Fruit fly (Drosophila melanogaster): Measurements from ENCODE around the gene Polr3D.

The Polr3D gene

dm6 chr3L:18109459-18109863, at the start of gene Polr3D, which contains the start of gene mus304:
Gene Polr3D (minus strand): TSS chr3L:18109574.
Gene mus304 (plus strand): TSS chr3L:18109814.
- TF ChIP-seq rn (GFP tag; IDR thresholded peaks at IDR 0.05) (0 out of 2 replicates have a peak, but pooled peaks have one; percentile 12), CG15710 (tag; optimal IDR thresholded peaks at IDR 0.05) (peak; percentile 14), CG32121 (GFP tag; IDR thresholded peaks at IDR 0.05) (0 out of 2 replicates have a peak, but pooled peaks have one; percentile 29), Snoo (tag; optimal IDR thresholded peaks at IDR 0.05) (no peak), CG9948 (tag; optimal IDR thresholded peaks at IDR 0.05) (no peak), CG8301 (tag; optimal IDR thresholded peaks at IDR 0.05) (no peak), EcR (GFP tag; optimal IDR thresholded peaks at IDR 0.05) (no peak), CG4496 (GFP tag; IDR thresholded peaks at IDR 0.05) (no peak), CG8159 (tag; optimal IDR thresholded peaks at IDR 0.05) (peak; percentile 20)

- TF ChIP-seq CG10348 (GFP tag; IDR thresholded peaks at IDR 0.05): no peak
- TF ChIP-seq fd96Ca (GFP tag; IDR thresholded peaks at IDR 0.05): 0 out of 3 replicates have a peak, but pooled peaks have one; percentile 35
- TF ChIP-seq rn (GFP tag; IDR thresholded peaks at IDR 0.05): no peak
- TF ChIP-seq CG13204 (GFP tag; optimal IDR thresholded peaks at IDR 0.05): no peak
- TF ChIP-seq Pif1A (GFP tag; optimal IDR thresholded peaks at IDR 0.05): no peak
- no peak for TF ChIP-seq CG9948 (tag; optimal IDR thresholded peaks at IDR 0.05)
- TF ChIP-seq Snoo (tag; optimal IDR thresholded peaks at IDR 0.05): no peak
- no peak for TF ChIP-seq CG32121 (GFP tag; IDR thresholded peaks at IDR 0.05)
- no peak for TF ChIP-seq CG8159 (tag; optimal IDR thresholded peaks at IDR 0.05)
- TF ChIP-seq CG8301 (tag; optimal IDR thresholded peaks at IDR 0.05): no peak
- TF ChIP-seq Pif1B (GFP tag; optimal IDR thresholded peaks at IDR 0.05): no peak
- TF ChIP-seq gl (tag; optimal IDR thresholded peaks at IDR 0.05): no peak
- TF ChIP-seq Ets98B (GFP tag; IDR thresholded peaks at IDR 0.05): 0 out of 2 replicates have a peak, but pooled peaks have one; percentile 28
- no peak for TF ChIP-seq CG34367 (tag; optimal IDR thresholded peaks at IDR 0.05)
- TF ChIP-seq CG4496 (GFP tag; IDR thresholded peaks at IDR 0.05): peak; percentile 73
- no peak for TF ChIP-seq CG12605 (GFP tag; IDR thresholded peaks at IDR 0.05)
Measured at dm6 chr3L:18154140-18154539, 44.8 kb upstream of the Polr3D start.

dm6 chr3L:18148418-18148973, 39.1 kb upstream of the Polr3D start, which contains the start of gene CG7330:
Gene CG7330 (plus strand): TSS chr3L:18148923.
- peak; percentile 82 for TF ChIP-seq Ets98B (GFP tag; IDR thresholded peaks at IDR 0.05)
- peak; percentile 79 for TF ChIP-seq CG12605 (GFP tag; IDR thresholded peaks at IDR 0.05)
- peak; percentile 96 for TF ChIP-seq Snoo (tag; optimal IDR thresholded peaks at IDR 0.05)
- TF ChIP-seq Pif1B (GFP tag; optimal IDR thresholded peaks at IDR 0.05): peak; percentile 89
- peak; percentile 96 for TF ChIP-seq CG32121 (GFP tag; IDR thresholded peaks at IDR 0.05)
- TF ChIP-seq rn (GFP tag; IDR thresholded peaks at IDR 0.05): peak; percentile 82
- TF ChIP-seq gl (tag; optimal IDR thresholded peaks at IDR 0.05): peak; percentile 45
- TF ChIP-seq CG9948 (tag; optimal IDR thresholded peaks at IDR 0.05): peak; percentile 79
- TF ChIP-seq CG14655 (GFP tag; optimal IDR thresholded peaks at IDR 0.05): peak; percentile 81
- peak; percentile 46 for TF ChIP-seq D1 (tag; optimal IDR thresholded peaks at IDR 0.05)
- peak; percentile 86 for TF ChIP-seq CG15710 (tag; optimal IDR thresholded peaks at IDR 0.05)
- TF ChIP-seq CG13204 (GFP tag; optimal IDR thresholded peaks at IDR 0.05): peak; percentile 57
- TF ChIP-seq CG4496 (GFP tag; IDR thresholded peaks at IDR 0.05): peak; percentile 90
- TF ChIP-seq EcR (GFP tag; optimal IDR thresholded peaks at IDR 0.05): no peak
- peak; percentile 81 for TF ChIP-seq Pif1A (GFP tag; optimal IDR thresholded peaks at IDR 0.05)
- peak; percentile 85; the same call in 2 of the 3 replicates for TF ChIP-seq fd96Ca (GFP tag; IDR thresholded peaks at IDR 0.05)
- peak; percentile 77 for TF ChIP-seq CG10348 (GFP tag; IDR thresholded peaks at IDR 0.05)
- TF ChIP-seq CG8301 (tag; optimal IDR thresholded peaks at IDR 0.05): peak; percentile 86
- TF ChIP-seq CG8159 (tag; optimal IDR thresholded peaks at IDR 0.05): peak; percentile 90
- peak; percentile 72 for TF ChIP-seq CG17806 (tag; optimal IDR thresholded peaks at IDR 0.05)
- TF ChIP-seq CG34367 (tag; optimal IDR thresholded peaks at IDR 0.05): peak; percentile 60

- TF ChIP-seq CG17806 (tag; optimal IDR thresholded peaks at IDR 0.05) (no peak), EcR (GFP tag; optimal IDR thresholded peaks at IDR 0.05) (no peak), CG34367 (tag; optimal IDR thresholded peaks at IDR 0.05) (no peak), fd96Ca (GFP tag; IDR thresholded peaks at IDR 0.05) (no peak), CG14655 (GFP tag; optimal IDR thresholded peaks at IDR 0.05) (no peak), CG13204 (GFP tag; optimal IDR thresholded peaks at IDR 0.05) (no peak), CG15710 (tag; optimal IDR thresholded peaks at IDR 0.05) (no peak), Pif1A (GFP tag; optimal IDR thresholded peaks at IDR 0.05) (no peak), CG4496 (GFP tag; IDR thresholded peaks at IDR 0.05) (no peak), gl (tag; optimal IDR thresholded peaks at IDR 0.05) (no peak), rn (GFP tag; IDR thresholded peaks at IDR 0.05) (no peak), CG9948 (tag; optimal IDR thresholded peaks at IDR 0.05) (no peak), CG10348 (GFP tag; IDR thresholded peaks at IDR 0.05) (no peak), CG12605 (GFP tag; IDR thresholded peaks at IDR 0.05) (no peak), Pif1B (GFP tag; optimal IDR thresholded peaks at IDR 0.05) (no peak)
Measured at dm6 chr3L:18147596-18147995, 38.2 kb upstream of the Polr3D start.

dm6 chr3L:18146833-18147232, 37.5 kb upstream of the Polr3D start:
- TF ChIP-seq CG4496 (GFP tag; IDR thresholded peaks at IDR 0.05) (no peak), CG34367 (tag; optimal IDR thresholded peaks at IDR 0.05) (no peak), EcR (GFP tag; optimal IDR thresholded peaks at IDR 0.05) (no peak), Pif1B (GFP tag; optimal IDR thresholded peaks at IDR 0.05) (no peak), CG32121 (GFP tag; IDR thresholded peaks at IDR 0.05) (peak; percentile 71), CG12605 (GFP tag; IDR thresholded peaks at IDR 0.05) (no peak), Pif1A (GFP tag; optimal IDR thresholded peaks at IDR 0.05) (peak; percentile 0), CG15710 (tag; optimal IDR thresholded peaks at IDR 0.05) (no peak), CG8301 (tag; optimal IDR thresholded peaks at IDR 0.05) (peak; percentile 38), D1 (tag; optimal IDR thresholded peaks at IDR 0.05) (no peak), CG8159 (tag; optimal IDR thresholded peaks at IDR 0.05) (no peak), Ets98B (GFP tag; IDR thresholded peaks at IDR 0.05) (peak; percentile 39; the same call in 1 of the 2 replicates), gl (tag; optimal IDR thresholded peaks at IDR 0.05) (no peak), CG14655 (GFP tag; optimal IDR thresholded peaks at IDR 0.05) (peak; percentile 3), CG17806 (tag; optimal IDR thresholded peaks at IDR 0.05) (no peak)
